Fruit fly (Drosophila melanogaster) whole organism, embryonic: ENCODE data around the gene EMC6.
A peak's percentile ranks its signal among the peaks of the same experiment; 100 is the strongest.

Experiments
- Adf1 ChIP-seq: fragments of 200-800 bp; sonication (Bioruptor generic); IDR thresholded peaks from 2 replicates; pipeline ENCODE4 v1.3.6; 2022; ENCODE audit warnings: missing biosample characterization, missing genetic modification characterization
- Atf6 ChIP-seq: fragments of 200-800 bp; sonication (Bioruptor generic); IDR thresholded peaks from 2 replicates; pipeline ENCODE4 v1.3.6; 2022; ENCODE audit warnings: missing biosample characterization, missing genetic modification characterization
- BtbVII ChIP-seq: fragments of 200-800 bp; sonication (Bioruptor generic); optimal IDR thresholded peaks from 3 replicates; lab custom pipeline; 2017; ENCODE audit warnings: missing biosample characterization, mild to moderate bottlenecking, missing genetic modification characterization
- CG13894 ChIP-seq: fragments of 200-800 bp; sonication (Bioruptor generic); optimal IDR thresholded peaks from 3 replicates; lab custom pipeline; 2018; ENCODE audit warnings: missing biosample characterization, mild to moderate bottlenecking, missing genetic modification characterization, moderate library complexity
- CG14014 ChIP-seq: fragments of 200-800 bp; sonication (Bioruptor generic); IDR thresholded peaks from 2 replicates; pipeline ENCODE4 v1.3.6; 2022; ENCODE audit warnings: missing biosample characterization, missing genetic modification characterization
- CG15601 ChIP-seq: fragments of 200-800 bp; sonication (Bioruptor generic); optimal IDR thresholded peaks from 3 replicates; lab custom pipeline; 2019; ENCODE audit warnings: missing biosample characterization, mild to moderate bottlenecking, missing genetic modification characterization, moderate library complexity
- CG16813 ChIP-seq: fragments of 200-800 bp; sonication (Bioruptor generic); IDR thresholded peaks from 3 replicates; pipeline ENCODE4 v1.3.6; 2022; ENCODE audit warnings: missing biosample characterization, missing genetic modification characterization; ENCODE audit not compliant: partially characterized antibody
- CG17359 ChIP-seq: fragments of 200-800 bp; sonication (Bioruptor generic); optimal IDR thresholded peaks from 3 replicates; lab custom pipeline; 2018; ENCODE audit warnings: missing biosample characterization, mild to moderate bottlenecking, missing genetic modification characterization, moderate library complexity
- CG17612 ChIP-seq: fragments of 200-800 bp; sonication (Bioruptor generic); IDR thresholded peaks from 2 replicates; pipeline ENCODE4 v1.3.6; 2022; ENCODE audit warnings: missing biosample characterization, missing genetic modification characterization
- CG2120 ChIP-seq: fragments of 200-800 bp; sonication (Bioruptor generic); optimal IDR thresholded peaks from 3 replicates; lab custom pipeline; 2016; ENCODE audit warnings: missing biosample characterization, missing genetic modification characterization
- CG3281 ChIP-seq: fragments of 200-800 bp; sonication (Bioruptor generic); optimal IDR thresholded peaks from 3 replicates; lab custom pipeline; 2017; ENCODE audit warnings: missing biosample characterization, mild to moderate bottlenecking, missing genetic modification characterization
- CG42726 ChIP-seq: fragments of 200-800 bp; sonication (Bioruptor generic); IDR thresholded peaks from 2 replicates; pipeline ENCODE4 v1.3.6; 2022; ENCODE audit warnings: missing biosample characterization, missing genetic modification characterization; ENCODE audit not compliant: partially characterized antibody
- CG6689 ChIP-seq: fragments of 200-800 bp; sonication (Bioruptor generic); IDR thresholded peaks from 2 replicates; pipeline ENCODE4 v1.3.6; 2022; ENCODE audit warnings: missing biosample characterization, missing genetic modification characterization
- CG7745 ChIP-seq: fragments of 200-800 bp; sonication (Bioruptor generic); optimal IDR thresholded peaks from 2 replicates; lab custom pipeline; 2018; ENCODE audit warnings: missing biosample characterization, mild to moderate bottlenecking, missing genetic modification characterization, moderate library complexity
- CG8281 ChIP-seq: fragments of 200-800 bp; sonication (Bioruptor generic); optimal IDR thresholded peaks from 2 replicates; lab custom pipeline; 2018; ENCODE audit warnings: missing biosample characterization, mild to moderate bottlenecking, missing genetic modification characterization, moderate library complexity
- CG8924 ChIP-seq: fragments of 200-800 bp; optimal IDR thresholded peaks from 3 replicates; lab custom pipeline; 2019; ENCODE audit warnings: missing biosample characterization, mild to moderate bottlenecking, missing genetic modification characterization, moderate library complexity
- CG9817 ChIP-seq: fragments of 200-800 bp; sonication (Bioruptor generic); optimal IDR thresholded peaks from 2 replicates; lab custom pipeline; 2018; ENCODE audit warnings: missing biosample characterization, mild to moderate bottlenecking, missing genetic modification characterization, moderate library complexity
- Camta ChIP-seq: fragments of 200-800 bp; sonication (Bioruptor generic); optimal IDR thresholded peaks from 2 replicates; lab custom pipeline; 2016; ENCODE audit warnings: missing biosample characterization, missing genetic modification characterization
- HLH3B ChIP-seq: fragments of 200-800 bp; sonication (Bioruptor generic); IDR thresholded peaks from 2 replicates; pipeline ENCODE4 v1.3.6; 2022; ENCODE audit warnings: missing biosample characterization, missing genetic modification characterization
- Med ChIP-seq: fragments of 200-800 bp; sonication (Bioruptor generic); peaks from one replicate; lab custom pipeline; 2016; ENCODE audit warnings: missing biosample characterization, missing genetic modification characterization, mild to moderate bottlenecking, inconsistent platforms, moderate library complexity
- Mrtf ChIP-seq: fragments of 200-800 bp; sonication (Bioruptor generic); IDR thresholded peaks from 3 replicates; pipeline ENCODE4 v1.3.6; 2022; ENCODE audit warnings: missing biosample characterization, missing genetic modification characterization
- Nf-YA ChIP-seq: fragments of 200-800 bp; sonication (Bioruptor generic); IDR thresholded peaks from 2 replicates; pipeline ENCODE4 v1.3.6; 2022; ENCODE audit warnings: missing biosample characterization, missing genetic modification characterization
- Ptx1 ChIP-seq: fragments of 200-800 bp; sonication (Bioruptor generic); IDR thresholded peaks from 2 replicates; pipeline ENCODE4 v1.3.6; 2022; ENCODE audit warnings: missing biosample characterization, missing genetic modification characterization
- Ssrp ChIP-seq: fragments of 200-800 bp; sonication (Bioruptor generic); optimal IDR thresholded peaks from 2 replicates; lab custom pipeline; 2018; ENCODE audit warnings: missing biosample characterization, mild to moderate bottlenecking, missing genetic modification characterization, moderate library complexity
- Stat92E ChIP-seq, 3 experiments: fragments of >200 bp in 2 of 3; fragments of 200-800 bp in 1 of 3; sonication (Bioruptor generic) in 1 of 3; optimal IDR thresholded peaks; 2 replicates each; lab custom pipeline; 2017 to 2019; ENCODE audit warnings: missing biosample characterization in 3 of 3, missing genetic modification characterization in 3 of 3, mild to moderate bottlenecking in 1 of 3, moderate library complexity in 1 of 3
- ac ChIP-seq: fragments of 200-800 bp; sonication (Bioruptor generic); optimal IDR thresholded peaks from 3 replicates; lab custom pipeline; 2017; ENCODE audit warnings: missing biosample characterization, mild to moderate bottlenecking, missing genetic modification characterization
- cad ChIP-seq: fragments of >200 bp; optimal IDR thresholded peaks from 2 replicates; lab custom pipeline; 2017; ENCODE audit warnings: missing biosample characterization, missing genetic modification characterization
- cato ChIP-seq: fragments of 200-800 bp; sonication (Bioruptor generic); optimal IDR thresholded peaks from 2 replicates; lab custom pipeline; 2016; ENCODE audit warnings: missing biosample characterization, missing genetic modification characterization, borderline replicate concordance
- chinmo ChIP-seq: fragments of 200-800 bp; sonication (Bioruptor generic); IDR thresholded peaks from 4 replicates; pipeline ENCODE4 v1.3.6; 2022; ENCODE audit warnings: missing biosample characterization, missing genetic modification characterization; ENCODE audit not compliant: partially characterized antibody
- crc ChIP-seq: fragments of 200-800 bp; sonication (Bioruptor generic); optimal IDR thresholded peaks from 2 replicates; lab custom pipeline; 2016; ENCODE audit warnings: missing biosample characterization, missing genetic modification characterization
- dan ChIP-seq: fragments of 200-800 bp; sonication (Bioruptor generic); IDR thresholded peaks from 2 replicates; pipeline ENCODE4 v1.3.6; 2022; ENCODE audit warnings: missing biosample characterization, missing genetic modification characterization
- dm ChIP-seq: fragments of 200-800 bp; sonication (Bioruptor generic); optimal IDR thresholded peaks from 3 replicates; lab custom pipeline; 2016; ENCODE audit warnings: missing biosample characterization, missing genetic modification characterization
- ems ChIP-seq: fragments of 200-800 bp; sonication (Bioruptor generic); optimal IDR thresholded peaks from 3 replicates; lab custom pipeline; 2016; ENCODE audit warnings: missing biosample characterization, missing genetic modification characterization
- eve ChIP-seq, 2 experiments: fragments of >200 bp; optimal IDR thresholded peaks; 2 replicates each; lab custom pipeline; 2017; ENCODE audit warnings: missing biosample characterization in 2 of 2, missing genetic modification characterization in 2 of 2
- fd64A ChIP-seq: fragments of 200-800 bp; sonication (Bioruptor generic); optimal IDR thresholded peaks from 3 replicates; lab custom pipeline; 2018; ENCODE audit warnings: missing biosample characterization, mild to moderate bottlenecking, missing genetic modification characterization
- fu2 ChIP-seq: fragments of 200-800 bp; sonication (Bioruptor generic); optimal IDR thresholded peaks from 2 replicates; lab custom pipeline; 2016; ENCODE audit warnings: missing biosample characterization, missing genetic modification characterization
- grau ChIP-seq: fragments of 200-800 bp; optimal IDR thresholded peaks from 3 replicates; lab custom pipeline; 2019; ENCODE audit warnings: missing biosample characterization, mild to moderate bottlenecking, missing genetic modification characterization, moderate library complexity
- gt ChIP-seq: fragments of 200-800 bp; sonication (Bioruptor generic); IDR thresholded peaks from 2 replicates; pipeline ENCODE4 v1.3.6; 2022; ENCODE audit warnings: missing biosample characterization, missing genetic modification characterization
- jumu ChIP-seq: fragments of 200-800 bp; sonication (Bioruptor generic); optimal IDR thresholded peaks from 3 replicates; lab custom pipeline; 2016; ENCODE audit warnings: missing biosample characterization, missing genetic modification characterization
- klu ChIP-seq: fragments of 200-800 bp; sonication (Bioruptor generic); IDR thresholded peaks from 2 replicates; pipeline ENCODE4 v1.3.6; 2022; ENCODE audit warnings: missing biosample characterization, missing genetic modification characterization
- nerfin-1 ChIP-seq: fragments of 200-800 bp; sonication (Bioruptor generic); optimal IDR thresholded peaks from 3 replicates; lab custom pipeline; 2019; ENCODE audit warnings: missing biosample characterization, mild to moderate bottlenecking, missing genetic modification characterization, moderate library complexity
- org-1 ChIP-seq: fragments of 200-800 bp; sonication (Bioruptor generic); optimal IDR thresholded peaks from 2 replicates; lab custom pipeline; 2017; ENCODE audit warnings: missing biosample characterization, missing genetic modification characterization
- otp ChIP-seq: fragments of 200-800 bp; sonication (Bioruptor generic); IDR thresholded peaks from 3 replicates; pipeline ENCODE4, ENCODE4 v1.3.6; 2022; ENCODE audit warnings: missing biosample characterization, missing genetic modification characterization
- rib ChIP-seq: fragments of 200-800 bp; sonication (Bioruptor generic); IDR thresholded peaks from 2 replicates; pipeline ENCODE4 v1.3.6; 2022; ENCODE audit warnings: missing biosample characterization, missing genetic modification characterization
- sima ChIP-seq: fragments of 200-800 bp; sonication (Bioruptor generic); optimal IDR thresholded peaks from 2 replicates; lab custom pipeline; 2016; ENCODE audit warnings: missing biosample characterization, missing genetic modification characterization
- tio ChIP-seq: fragments of 200-800 bp; sonication (Bioruptor generic); optimal IDR thresholded peaks from 2 replicates; lab custom pipeline; 2017; ENCODE audit warnings: missing biosample characterization, missing genetic modification characterization, inconsistent platforms
- tna ChIP-seq: fragments of 200-800 bp; sonication (Bioruptor generic); IDR thresholded peaks from 2 replicates; pipeline ENCODE4 v1.3.6; 2022; ENCODE audit warnings: missing biosample characterization, missing genetic modification characterization; ENCODE audit not compliant: partially characterized antibody
- trh ChIP-seq: fragments of 200-800 bp; sonication (Bioruptor generic); optimal IDR thresholded peaks from 2 replicates; lab custom pipeline; 2016; ENCODE audit warnings: missing biosample characterization, missing genetic modification characterization
- usp ChIP-seq: fragments of >200 bp; optimal IDR thresholded peaks from 2 replicates; lab custom pipeline; 2017; ENCODE audit warnings: missing biosample characterization, missing genetic modification characterization
- wek ChIP-seq: fragments of 200-800 bp; sonication (Bioruptor generic); optimal IDR thresholded peaks from 3 replicates; lab custom pipeline; 2018; ENCODE audit warnings: missing biosample characterization, mild to moderate bottlenecking, missing genetic modification characterization, moderate library complexity
- zf30C ChIP-seq: fragments of 200-800 bp; sonication (Bioruptor generic); optimal IDR thresholded peaks from 3 replicates; lab custom pipeline; 2018; ENCODE audit warnings: missing biosample characterization, mild to moderate bottlenecking, missing genetic modification characterization
- zfh1 ChIP-seq: fragments of 200-800 bp; sonication (Bioruptor generic); IDR thresholded peaks from 3 replicates; pipeline ENCODE4 v1.3.6; 2022; ENCODE audit warnings: missing biosample characterization, missing genetic modification characterization

EMC6 gene

DNA sequence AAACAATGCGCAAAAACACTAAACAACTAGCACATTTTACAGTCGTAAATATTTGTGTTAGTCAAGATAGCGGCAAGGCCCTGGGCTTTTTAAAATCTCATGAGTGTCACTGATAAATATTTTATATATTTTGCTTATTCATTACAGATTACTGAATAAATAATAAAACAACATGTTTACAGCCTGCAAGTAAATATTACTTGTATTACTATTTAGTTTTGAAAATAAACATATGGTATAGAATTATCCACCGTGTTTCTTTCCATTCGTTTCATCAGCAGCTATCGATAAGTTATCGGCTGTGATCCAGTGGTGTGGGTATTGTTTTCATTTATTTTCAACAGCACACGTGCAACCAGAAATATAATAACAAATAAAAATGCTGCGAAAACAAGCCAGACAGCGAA lies 49.7 kb upstream of the EMC6 start, which contains the start of the genes shams and CG11920:
shams (minus strand) TSS at position 50 of the 407 bp plus-strand sequence.
CG11920 (plus strand) TSS at position 320 of the 407 bp plus-strand sequence.
- peak; percentile 48 for TF ChIP-seq nerfin-1 (tag; lab: Kevin White, UChicago)
- TF ChIP-seq otp (GFP tag; lab: Robert Waterston, UW) = no peak
- no peak for TF ChIP-seq CG6689 (GFP tag; lab: Robert Waterston, UW)
- TF ChIP-seq HLH3B = no peak
- TF ChIP-seq fu2 (GFP tag; lab: Kevin White, UChicago) = no peak
- TF ChIP-seq Adf1 (GFP tag; lab: Robert Waterston, UW) = no peak
- TF ChIP-seq chinmo (GFP tag; lab: Robert Waterston, UW) = no peak
- TF ChIP-seq jumu = no peak
- TF ChIP-seq CG9817 = no peak
- TF ChIP-seq CG3281 = no peak
- peak; percentile 42 for TF ChIP-seq CG15601 (tag; lab: Kevin White, UChicago)
- TF ChIP-seq ac (GFP tag; lab: Kevin White, UChicago) = no peak
- TF ChIP-seq CG42726 (GFP tag; lab: Robert Waterston, UW) = no peak
- peak; percentile 32 for TF ChIP-seq grau (tag; lab: Kevin White, UChicago)
- no peak for TF ChIP-seq CG14014 (GFP tag; lab: Robert Waterston, UW)
- no peak for TF ChIP-seq CG17359 (tag; lab: Kevin White, UChicago)
- no peak for TF ChIP-seq dan (GFP tag; lab: Robert Waterston, UW)
- no peak for TF ChIP-seq tio (GFP tag; lab: Kevin White, UChicago)
- TF ChIP-seq tna (GFP tag; lab: Robert Waterston, UW) = 0 out of 2 replicates have a peak, but pooled peaks have one; percentile 37
- no peak for TF ChIP-seq CG17612
- TF ChIP-seq usp (GFP tag; lab: Kevin White, UChicago) = no peak
- TF ChIP-seq zf30C (GFP tag; lab: Kevin White, UChicago) = no peak
- no peak for TF ChIP-seq rib
- TF ChIP-seq Atf6 (GFP tag; lab: Robert Waterston, UW) = no peak
- TF ChIP-seq CG8281 (tag; lab: Kevin White, UChicago) = no peak
- TF ChIP-seq ems (GFP tag; lab: Kevin White, UChicago) = no peak
- peak; percentile 27 for TF ChIP-seq CG2120 (GFP tag; lab: Kevin White, UChicago)
- no peak for TF ChIP-seq trh
- TF ChIP-seq Nf-YA (GFP tag; lab: Robert Waterston, UW) = no peak
- TF ChIP-seq Med (GFP tag; lab: Kevin White, UChicago) = peak; percentile 79
- TF ChIP-seq org-1 (GFP tag; lab: Kevin White, UChicago) = no peak
- no peak for TF ChIP-seq klu (GFP tag; lab: Robert Waterston, UW)
- TF ChIP-seq zfh1 = no peak
- peak; percentile 88 for TF ChIP-seq CG8924 (tag; lab: Kevin White, UChicago)
- TF ChIP-seq fd64A (GFP tag; lab: Kevin White, UChicago) = no peak
- no peak for TF ChIP-seq sima
- no peak for TF ChIP-seq CG7745
- peak; percentile 58; the same call in 2 of the 3 replicates for TF ChIP-seq CG16813 (GFP tag; lab: Robert Waterston, UW)
- TF ChIP-seq BtbVII = no peak
- no peak for TF ChIP-seq CG13894 (tag; lab: Kevin White, UChicago)
- TF ChIP-seq Ssrp (tag; lab: Kevin White, UChicago) = no peak
- TF ChIP-seq Mrtf (GFP tag; lab: Robert Waterston, UW) = no peak
- TF ChIP-seq eve (GFP tag; optimal IDR thresholded peaks at IDR 0.05; lab: Kevin White, UChicago) = no peak
- no peak for TF ChIP-seq Camta (GFP tag; lab: Kevin White, UChicago)
- no peak for TF ChIP-seq Ptx1 (GFP tag; lab: Robert Waterston, UW)
- peak; percentile 80 for TF ChIP-seq dm
- no peak for TF ChIP-seq crc (GFP tag; lab: Kevin White, UChicago)
- TF ChIP-seq Stat92E (GFP tag; optimal IDR thresholded peaks at IDR 0.05; lab: Kevin White, UChicago) = peak in 1 of 3 experiments; percentile 9
- peak; percentile 77 for TF ChIP-seq wek
- no peak for TF ChIP-seq cato
- TF ChIP-seq gt (GFP tag; lab: Robert Waterston, UW) = no peak
- no peak for TF ChIP-seq cad (GFP tag; lab: Kevin White, UChicago)
